Worm (Caenorhabditis elegans) whole organism, late embryonic: ENCODE measurements around the gene B0393.9.

Experiments used
- ceh-2 ChIP-seq: sonication (generic microtip); optimal IDR thresholded peaks from 2 replicates; lab custom pipeline; 2016; ENCODE audit warnings: missing genotype, missing genetic modification characterization, missing compliant biosample characterization
- elt-2 ChIP-seq: sonication (generic microtip); optimal IDR thresholded peaks from 2 replicates; lab custom pipeline; 2016; ENCODE audit warnings: missing genetic modification reagents, missing genetic modification characterization, missing compliant biosample characterization
- hlh-13 ChIP-seq: fragments of 200-800 bp; sonication (Bioruptor generic); optimal IDR thresholded peaks from 2 replicates; lab custom pipeline; 2018; ENCODE audit warnings: mild to moderate bottlenecking, missing genetic modification characterization, missing compliant biosample characterization
- nhr-232 ChIP-seq: sonication (generic microtip); optimal IDR thresholded peaks from 2 replicates; lab custom pipeline; 2016; ENCODE audit warnings: missing genetic modification characterization, missing compliant biosample characterization
- pqm-1 ChIP-seq: sonication (generic microtip); optimal IDR thresholded peaks from 2 replicates; lab custom pipeline; 2016; ENCODE audit warnings: missing genetic modification characterization, missing compliant biosample characterization
- unc-55 ChIP-seq: sonication (generic microtip); optimal IDR thresholded peaks from 2 replicates; lab custom pipeline; 2017; ENCODE audit warnings: missing biosample characterization, missing genetic modification reagents, missing genetic modification characterization

DNA sequence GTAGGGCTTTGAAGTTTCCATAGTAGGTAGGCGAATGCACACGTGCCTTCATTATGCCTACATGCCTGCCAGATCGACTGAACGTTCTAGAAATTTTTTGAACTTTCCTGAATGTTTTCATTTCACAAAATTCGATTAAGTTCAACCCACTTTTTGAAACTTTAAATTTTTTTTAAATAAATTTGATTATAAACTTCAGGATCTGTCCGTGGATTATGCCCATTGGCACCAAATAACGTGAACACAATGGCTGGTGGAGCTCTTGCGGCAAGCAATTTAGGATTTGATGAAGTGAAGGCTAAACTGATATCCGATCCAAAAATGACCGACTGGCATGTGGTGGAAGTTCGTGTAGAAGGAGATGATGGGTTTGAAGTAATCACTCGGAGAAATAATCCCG, 44.5 kb downstream of the B0393.9 start, which contains the start of gene F17C8.7:
- no peak for TF ChIP-seq hlh-13 (GFP tag; lab: Kevin White, UChicago)
- TF ChIP-seq unc-55, result no peak
- TF ChIP-seq elt-2, result no peak
- no peak for TF ChIP-seq ceh-2 (tag; lab: Kevin White, UChicago)
- TF ChIP-seq nhr-232 (tag; lab: Kevin White, UChicago), result no peak
- no peak for TF ChIP-seq pqm-1
